Fruit fly (Drosophila melanogaster): Measurements from ENCODE around the gene CG15399.

Gene CG15399

DNA sequence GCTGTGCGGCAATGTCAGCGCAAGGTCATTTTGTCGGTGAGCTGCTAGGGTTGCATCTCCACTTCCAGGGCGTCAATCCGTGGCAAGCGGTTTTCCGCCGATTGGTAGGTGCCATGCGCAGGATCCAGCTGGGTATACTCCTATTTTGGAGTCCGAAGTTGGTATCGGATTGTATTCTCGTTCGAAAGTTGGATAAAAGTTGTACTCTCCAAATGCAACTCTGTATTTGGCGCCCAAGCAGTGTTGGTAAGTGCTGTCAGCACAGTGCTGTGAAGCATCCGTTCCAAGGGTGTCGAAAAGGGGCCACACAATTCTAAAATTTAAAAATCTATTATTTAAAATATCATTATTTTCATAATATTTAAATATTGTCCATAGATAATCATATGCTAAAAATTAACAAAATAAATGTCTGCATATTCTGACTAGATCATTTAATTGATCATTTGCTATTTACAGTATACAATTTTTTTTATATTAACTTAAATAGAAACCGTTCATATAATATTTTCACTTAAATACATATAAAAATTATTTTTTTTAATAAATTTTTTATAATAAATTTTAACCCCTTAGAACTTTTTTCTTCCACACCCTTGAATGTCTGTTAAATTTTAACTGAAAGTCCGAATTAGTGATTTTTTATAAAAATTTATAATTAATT is 23.0 kb downstream of the CG15399 start (continued):
- peak; percentile 75 for TF ChIP-seq ssp (GFP tag; IDR thresholded peaks at IDR 0.05)
- peak; percentile 49; the same call in 1 of the 2 replicates for TF ChIP-seq ro (GFP tag; IDR thresholded peaks at IDR 0.05)
- peak; percentile 91 for TF ChIP-seq sens (GFP tag)
- TF ChIP-seq p53 (GFP tag; optimal IDR thresholded peaks at IDR 0.05) = peak; percentile 58
- peak; percentile 88 for TF ChIP-seq tin (GFP tag; optimal IDR thresholded peaks at IDR 0.05)
- TF ChIP-seq D (optimal IDR thresholded peaks at IDR 0.05) = no peak
- TF ChIP-seq D (GFP tag; optimal IDR thresholded peaks at IDR 0.05) = peak; percentile 61
- peak; percentile 66 for TF ChIP-seq psq (GFP tag; optimal IDR thresholded peaks at IDR 0.05)
- no peak for TF ChIP-seq CG15073 (GFP tag; optimal IDR thresholded peaks at IDR 0.05)
- peak; percentile 82 for TF ChIP-seq CG7372 (GFP tag; IDR thresholded peaks at IDR 0.05)
- peak; percentile 89 for TF ChIP-seq sug (tag; optimal IDR thresholded peaks at IDR 0.05)
- TF ChIP-seq CG14441 (GFP tag; IDR thresholded peaks at IDR 0.05) = peak; percentile 86
- peak; percentile 43 for TF ChIP-seq HLHmδ (GFP tag; optimal IDR thresholded peaks at IDR 0.05)
- TF ChIP-seq CG12104 (GFP tag; optimal IDR thresholded peaks at IDR 0.05) = peak; percentile 83
- peak; percentile 66 for TF ChIP-seq pnt (GFP tag; optimal IDR thresholded peaks at IDR 0.05)
- peak; percentile 85 for TF ChIP-seq zfh1 (GFP tag; IDR thresholded peaks at IDR 0.05)
- no peak for TF ChIP-seq cg (GFP tag; optimal IDR thresholded peaks at IDR 0.05)
- peak; percentile 86 for TF ChIP-seq so (GFP tag; IDR thresholded peaks at IDR 0.05)
- peak; percentile 81 for TF ChIP-seq Drgx (GFP tag; IDR thresholded peaks at IDR 0.05)
- TF ChIP-seq CG14860 (GFP tag; IDR thresholded peaks at IDR 0.05; ENCODE audit: partially characterized antibody) = no peak
- TF ChIP-seq Lhr (GFP tag; optimal IDR thresholded peaks at IDR 0.05) = peak; percentile 78
- peak; percentile 93 for TF ChIP-seq CG15514 (GFP tag; optimal IDR thresholded peaks at IDR 0.05)
- TF ChIP-seq CG2889 (GFP tag; IDR thresholded peaks at IDR 0.05) = peak; percentile 59; the same call in 1 of the 3 replicates
- TF ChIP-seq Pdp1 (GFP tag; optimal IDR thresholded peaks at IDR 0.05) = peak; percentile 65 to 79
- TF ChIP-seq CrebB (tag; optimal IDR thresholded peaks at IDR 0.05) = peak; percentile 69
- peak; percentile 78 for TF ChIP-seq CG30020 (tag; optimal IDR thresholded peaks at IDR 0.05)
- peak; percentile 63; the same call in 2 of the 3 replicates for TF ChIP-seq gce (GFP tag; IDR thresholded peaks at IDR 0.05)
- TF ChIP-seq CG7556 (GFP tag; optimal IDR thresholded peaks at IDR 0.05) = peak; percentile 77
- peak; percentile 47 for TF ChIP-seq CTCF (GFP tag; optimal IDR thresholded peaks at IDR 0.05)
- peak; percentile 60 for TF ChIP-seq nerfin-1 (tag; optimal IDR thresholded peaks at IDR 0.05)
- TF ChIP-seq kay (GFP tag; optimal IDR thresholded peaks at IDR 0.05) = peak; percentile 65
- TF ChIP-seq gem (tag; optimal IDR thresholded peaks at IDR 0.05) = peak; percentile 95
- peak; percentile 74 for TF ChIP-seq Oli (tag; optimal IDR thresholded peaks at IDR 0.05)
- TF ChIP-seq Hand (GFP tag; optimal IDR thresholded peaks at IDR 0.05) = peak; percentile 67
- 0 out of 2 replicates have a peak, but pooled peaks have one; percentile 31 for TF ChIP-seq CkIIα-i1 (GFP tag; IDR thresholded peaks at IDR 0.05)
- TF ChIP-seq phol (tag; optimal IDR thresholded peaks at IDR 0.05) = peak; percentile 86
- peak; percentile 78 for TF ChIP-seq Dad (GFP tag; optimal IDR thresholded peaks at IDR 0.05)
- peak; percentile 34; the same call in 1 of the 2 replicates for TF ChIP-seq Bgb (GFP tag; IDR thresholded peaks at IDR 0.05; ENCODE audit: partially characterized antibody)
- peak; percentile 81 for TF ChIP-seq CG16779 (GFP tag; IDR thresholded peaks at IDR 0.05)
- TF ChIP-seq ranshi (GFP tag; IDR thresholded peaks at IDR 0.05) = peak; percentile 83
- TF ChIP-seq CG34376 (GFP tag; optimal IDR thresholded peaks at IDR 0.05) = peak; percentile 94
- TF ChIP-seq salm (tag; optimal IDR thresholded peaks at IDR 0.05) = peak; percentile 1
- peak; percentile 49 for TF ChIP-seq btn (GFP tag; optimal IDR thresholded peaks at IDR 0.05)
- TF ChIP-seq al (GFP tag; IDR thresholded peaks at IDR 0.05) = peak; percentile 89
- TF ChIP-seq NFAT (GFP tag; IDR thresholded peaks at IDR 0.05) = peak; percentile 94
- peak; percentile 39; the same call in 2 of the 3 replicates for TF ChIP-seq knrl (GFP tag; IDR thresholded peaks at IDR 0.05; ENCODE audit: partially characterized antibody)
- TF ChIP-seq dati (GFP tag; IDR thresholded peaks at IDR 0.05) = no peak
- TF ChIP-seq CG5953 (GFP tag; IDR thresholded peaks at IDR 0.05) = peak; percentile 63; the same call in 1 of the 2 replicates
- TF ChIP-seq PHDP (tag; optimal IDR thresholded peaks at IDR 0.05) = peak; percentile 83
- no peak; the same call in 1 of the 2 replicates for TF ChIP-seq sens-2 (GFP tag; IDR thresholded peaks at IDR 0.05)
- TF ChIP-seq Mrtf (GFP tag; IDR thresholded peaks at IDR 0.05) = peak; percentile 85

Measured in whole organism, embryonic.